Worm (Caenorhabditis elegans) whole organism, L2 larva: Measurements from ENCODE around the gene dgk-5.

Experiments used
- C34F6.9 ChIP-seq: fragments of 150-350 bp; optimal IDR thresholded peaks from 2 replicates; lab custom pipeline; 2014; ENCODE audit warnings: missing biosample characterization, missing genetic modification characterization
- F13H6.1 ChIP-seq: sonication (generic microtip); optimal IDR thresholded peaks from 2 replicates; lab custom pipeline; 2016; ENCODE audit warnings: missing genetic modification characterization, missing compliant biosample characterization
- R02D3.7 ChIP-seq: fragments of 150-350 bp; optimal IDR thresholded peaks from 2 replicates; lab custom pipeline; 2014; ENCODE audit warnings: missing biosample characterization, missing genetic modification characterization
- Y55F3AM.14 ChIP-seq: fragments of 200-800 bp; sonication (Bioruptor generic); optimal IDR thresholded peaks from 2 replicates; lab custom pipeline; 2018; ENCODE audit warnings: mild to moderate bottlenecking, missing genetic modification characterization, missing compliant biosample characterization
- ZK546.5 ChIP-seq: sonication (generic microtip); optimal IDR thresholded peaks from 2 replicates; lab custom pipeline; 2017; ENCODE audit warnings: missing biosample characterization, missing genetic modification characterization
- alr-1 ChIP-seq: fragments of 150-350 bp; optimal IDR thresholded peaks from 2 replicates; lab custom pipeline; 2014; ENCODE audit warnings: missing biosample characterization, missing genetic modification characterization
- aly-2 ChIP-seq: fragments of 150-350 bp; optimal IDR thresholded peaks from 2 replicates; lab custom pipeline; 2014; ENCODE audit warnings: missing biosample characterization, missing genetic modification characterization
- ama-1 ChIP-seq: fragments of 150-350 bp; optimal IDR thresholded peaks from 2 replicates; lab custom pipeline; 2018; ENCODE audit warnings: inconsistent platforms
- blmp-1 ChIP-seq: sonication (generic microtip); optimal IDR thresholded peaks from 2 replicates; lab custom pipeline; 2017; ENCODE audit warnings: missing genetic modification characterization, mild to moderate bottlenecking, missing compliant biosample characterization, antibody characterized with exemption, moderate library complexity; ENCODE audit not compliant: insufficient read depth
- crh-2 ChIP-seq: sonication (generic microtip); optimal IDR thresholded peaks from 2 replicates; lab custom pipeline; 2017; ENCODE audit warnings: missing biosample characterization, missing genetic modification characterization
- dmd-4 ChIP-seq: sonication (generic microtip); optimal IDR thresholded peaks from 2 replicates; lab custom pipeline; 2017; ENCODE audit warnings: missing biosample characterization, missing genetic modification characterization
- egl-27 ChIP-seq: sonication (generic microtip); optimal IDR thresholded peaks from 3 replicates; lab custom pipeline; 2017; ENCODE audit warnings: missing biosample characterization, missing genetic modification reagents, missing genetic modification characterization
- elt-1 ChIP-seq: fragments of 150-350 bp; optimal IDR thresholded peaks from 2 replicates; lab custom pipeline; 2014; ENCODE audit warnings: missing biosample characterization, missing genetic modification characterization
- elt-3 ChIP-seq: sonication (generic microtip); optimal IDR thresholded peaks from 2 replicates; lab custom pipeline; 2017; ENCODE audit warnings: missing biosample characterization, missing genetic modification characterization
- gmeb-1 ChIP-seq: fragments of 150-350 bp; optimal IDR thresholded peaks from 2 replicates; lab custom pipeline; 2014; ENCODE audit warnings: missing biosample characterization, missing genetic modification characterization
- lin-11 ChIP-seq: fragments of 150-350 bp; sonication (generic microtip); optimal IDR thresholded peaks from 2 replicates; lab custom pipeline; 2014; ENCODE audit warnings: missing biosample characterization, missing genetic modification characterization, inconsistent platforms, mixed read lengths
- lin-13 ChIP-seq: fragments of 150-350 bp; optimal IDR thresholded peaks from 2 replicates; lab custom pipeline; 2014; ENCODE audit warnings: missing biosample characterization, missing genetic modification reagents, missing genetic modification characterization
- lsy-2 ChIP-seq, 2 experiments: fragments of 150-350 bp in 1 of 2; sonication (generic microtip) in 1 of 2; optimal IDR thresholded peaks; 2 replicates each; lab custom pipeline; 2014 to 2017; ENCODE audit warnings: missing biosample characterization in 2 of 2, missing genetic modification characterization in 2 of 2
- mab-5 ChIP-seq: fragments of 150-350 bp; optimal IDR thresholded peaks from 2 replicates; lab custom pipeline; 2014; ENCODE audit warnings: missing biosample characterization, missing genetic modification characterization
- mbf-1 ChIP-seq: sonication (generic microtip); optimal IDR thresholded peaks from 2 replicates; lab custom pipeline; 2017; ENCODE audit warnings: missing biosample characterization, missing genetic modification characterization
- nhr-10 ChIP-seq: sonication (generic microtip); optimal IDR thresholded peaks from 2 replicates; lab custom pipeline; 2017; ENCODE audit warnings: missing biosample characterization, missing genetic modification characterization
- nhr-11 ChIP-seq: fragments of 150-350 bp; optimal IDR thresholded peaks from 2 replicates; lab custom pipeline; 2014; ENCODE audit warnings: missing biosample characterization, missing genetic modification characterization
- nhr-12 ChIP-seq: fragments of 150-350 bp; optimal IDR thresholded peaks from 2 replicates; lab custom pipeline; 2014; ENCODE audit warnings: missing biosample characterization, missing genetic modification characterization
- nhr-129 ChIP-seq: fragments of 150-350 bp; optimal IDR thresholded peaks from 2 replicates; lab custom pipeline; 2014; ENCODE audit warnings: missing biosample characterization, missing genetic modification characterization
- nhr-21 ChIP-seq: fragments of 150-350 bp; optimal IDR thresholded peaks from 2 replicates; lab custom pipeline; 2014; ENCODE audit warnings: missing biosample characterization, missing genetic modification characterization
- nhr-23 ChIP-seq: fragments of 150-350 bp; optimal IDR thresholded peaks from 2 replicates; lab custom pipeline; 2014; ENCODE audit warnings: missing biosample characterization, missing genetic modification reagents, missing genetic modification characterization
- nhr-237 ChIP-seq: fragments of 150-350 bp; optimal IDR thresholded peaks from 2 replicates; lab custom pipeline; 2014; ENCODE audit warnings: missing biosample characterization, missing genetic modification characterization
- nhr-25 ChIP-seq: fragments of 150-350 bp; sonication (generic microtip); optimal IDR thresholded peaks from 3 replicates; lab custom pipeline; 2014; ENCODE audit warnings: missing biosample characterization, missing genetic modification characterization
- nhr-77 ChIP-seq: fragments of 150-350 bp; optimal IDR thresholded peaks from 2 replicates; lab custom pipeline; 2014; ENCODE audit warnings: missing biosample characterization, missing genetic modification characterization
- sma-3 ChIP-seq: sonication (generic microtip); optimal IDR thresholded peaks from 2 replicates; lab custom pipeline; 2016; ENCODE audit warnings: missing genetic modification reagents, missing genetic modification characterization, missing compliant biosample characterization
- sma-9 ChIP-seq, 2 experiments: fragments of 150-350 bp in 1 of 2; sonication (generic microtip) in 1 of 2; optimal IDR thresholded peaks; 2 replicates each; lab custom pipeline; 2014 to 2016; ENCODE audit warnings: missing genetic modification characterization in 2 of 2, mild to moderate bottlenecking in 1 of 2, missing biosample characterization in 1 of 2, missing compliant biosample characterization in 1 of 2, missing genetic modification reagents in 1 of 2, moderate library complexity in 1 of 2
- snpc-4 ChIP-seq: fragments of 150-350 bp; optimal IDR thresholded peaks from 2 replicates; lab custom pipeline; 2014; ENCODE audit warnings: missing biosample characterization, missing genetic modification characterization
- unc-39 ChIP-seq: fragments of 150-350 bp; optimal IDR thresholded peaks from 2 replicates; lab custom pipeline; 2014; ENCODE audit warnings: missing biosample characterization, missing genetic modification characterization
- unc-55 ChIP-seq: fragments of 150-350 bp; sonication (generic microtip); optimal IDR thresholded peaks from 3 replicates; lab custom pipeline; 2014; ENCODE audit warnings: missing biosample characterization, missing genetic modification reagents, missing genetic modification characterization
- zag-1 ChIP-seq: fragments of 150-350 bp; optimal IDR thresholded peaks from 2 replicates; lab custom pipeline; 2014; ENCODE audit warnings: missing biosample characterization, missing genetic modification characterization
- ztf-11 ChIP-seq: sonication (generic microtip); optimal IDR thresholded peaks from 2 replicates; lab custom pipeline; 2017; ENCODE audit warnings: missing biosample characterization, missing genetic modification characterization

The dgk-5 gene

DNA sequence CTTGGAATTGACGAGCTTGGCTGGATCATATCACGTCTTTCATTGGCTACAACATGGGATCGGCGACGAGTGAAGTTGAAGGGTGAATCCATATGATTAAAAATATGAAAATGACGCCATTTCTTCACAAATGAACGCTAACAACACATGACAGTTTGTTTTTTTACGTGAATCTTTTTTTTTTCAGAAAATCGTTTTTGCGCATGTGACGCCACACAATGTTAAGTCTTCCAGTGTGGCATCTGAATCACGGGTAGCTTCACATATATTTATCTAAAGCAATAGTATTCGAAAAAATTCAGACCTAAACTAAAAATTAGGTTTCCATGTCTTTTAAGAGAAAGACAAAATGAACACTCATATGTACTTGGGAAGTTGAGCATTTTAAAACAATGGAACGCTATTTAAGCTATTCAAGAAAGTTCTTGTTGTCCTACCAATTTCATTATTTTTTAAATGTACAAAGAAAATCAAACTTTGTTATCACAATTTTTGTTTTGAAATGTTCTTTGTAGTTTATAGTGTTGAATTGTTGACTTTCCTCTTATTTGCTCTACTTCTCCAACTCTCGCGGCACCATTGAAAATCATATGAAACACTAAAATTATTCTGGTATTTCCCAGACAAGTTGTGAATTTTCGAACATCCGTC, 14.1 kb upstream of the dgk-5 start, which contains the start of the genes lido-16 and plpp-1.2:
TSS of gene lido-16 (minus strand) at position 101 of the 651 bp plus-strand sequence.
TSS of gene plpp-1.2 (plus strand) at position 601 of the 651 bp plus-strand sequence.
- TF ChIP-seq gmeb-1 (tag; lab: Kevin White, UChicago) (no peak), ZK546.5 (tag; lab: Kevin White, UChicago) (no peak), F13H6.1 (tag; lab: Kevin White, UChicago) (no peak), egl-27 (tag; lab: Kevin White, UChicago) (no peak), C34F6.9 (tag; lab: Kevin White, UChicago) (no peak), mab-5 (tag; lab: Kevin White, UChicago) (no peak), R02D3.7 (tag; lab: Kevin White, UChicago) (no peak), snpc-4 (tag; lab: Kevin White, UChicago) (no peak), ztf-11 (tag; lab: Kevin White, UChicago) (no peak), aly-2 (no peak), alr-1 (tag; lab: Kevin White, UChicago) (no peak), nhr-23 (tag; lab: Kevin White, UChicago) (no peak)

ce11 chrII:6482762-6483161, 11.9 kb upstream of the dgk-5 start:
- TF ChIP-seq aly-2 (no peak), sma-3 (no peak), nhr-25 (tag; lab: Kevin White, UChicago) (no peak), lsy-2 (tag; optimal IDR thresholded peaks at IDR 0.05; lab: Kevin White, UChicago) (no peak), C34F6.9 (tag; lab: Kevin White, UChicago) (no peak), nhr-23 (tag; lab: Kevin White, UChicago) (no peak), alr-1 (tag; lab: Kevin White, UChicago) (no peak), unc-55 (GFP tag; lab: Kevin White, UChicago) (no peak), blmp-1 (tag; lab: Kevin White, UChicago) (no peak), ztf-11 (tag; lab: Kevin White, UChicago) (no peak), zag-1 (tag; lab: Kevin White, UChicago) (no peak), Y55F3AM.14 (GFP tag; lab: Kevin White, UChicago) (no peak), nhr-11 (tag; lab: Kevin White, UChicago) (no peak), R02D3.7 (tag; lab: Kevin White, UChicago) (no peak), nhr-237 (tag; lab: Kevin White, UChicago) (no peak), snpc-4 (tag; lab: Kevin White, UChicago) (no peak), sma-9 (GFP tag; optimal IDR thresholded peaks at IDR 0.05; lab: Kevin White, UChicago) (no peak), sma-9 (tag; optimal IDR thresholded peaks at IDR 0.05; lab: Kevin White, UChicago) (no peak)
- TF ChIP-seq, all 48 proteins: peak for 0

ce11 chrII:6482102-6482501, 11.2 kb upstream of the dgk-5 start, which contains the start of gene del-10:
del-10 (minus strand) TSS chrII:6482125.
- TF ChIP-seq unc-39 (tag; lab: Kevin White, UChicago) (no peak), sma-9 (GFP tag; optimal IDR thresholded peaks at IDR 0.05; lab: Kevin White, UChicago) (peak; percentile 27), sma-9 (tag; optimal IDR thresholded peaks at IDR 0.05; lab: Kevin White, UChicago) (no peak), F13H6.1 (tag; lab: Kevin White, UChicago) (peak; percentile 0), blmp-1 (tag; lab: Kevin White, UChicago) (no peak), ama-1 (lab: Kevin White, UChicago) (no peak), mab-5 (tag; lab: Kevin White, UChicago) (no peak), snpc-4 (tag; lab: Kevin White, UChicago) (no peak), alr-1 (tag; lab: Kevin White, UChicago) (no peak), egl-27 (tag; lab: Kevin White, UChicago) (no peak)

- no peak for TF ChIP-seq nhr-12 (tag; lab: Kevin White, UChicago)
- no peak for TF ChIP-seq nhr-129 (tag; lab: Kevin White, UChicago)
- no peak for TF ChIP-seq nhr-10 (tag; lab: Kevin White, UChicago)
- TF ChIP-seq sma-3: no peak
- no peak for TF ChIP-seq elt-1
- no peak for TF ChIP-seq nhr-21 (tag; lab: Kevin White, UChicago)
- TF ChIP-seq aly-2: no peak
- TF ChIP-seq R02D3.7 (tag; lab: Kevin White, UChicago): no peak
- no peak for TF ChIP-seq lin-13 (GFP tag; lab: Kevin White, UChicago)
- no peak for TF ChIP-seq unc-55 (GFP tag; lab: Kevin White, UChicago)
- no peak for TF ChIP-seq mbf-1 (tag; lab: Kevin White, UChicago)
- TF ChIP-seq nhr-77 (tag; lab: Kevin White, UChicago): no peak
- TF ChIP-seq egl-27 (tag; lab: Kevin White, UChicago): no peak
- no peak for TF ChIP-seq gmeb-1 (tag; lab: Kevin White, UChicago)
- TF ChIP-seq crh-2: no peak
- no peak for TF ChIP-seq dmd-4 (tag; lab: Kevin White, UChicago)
- TF ChIP-seq lsy-2 (tag; optimal IDR thresholded peaks at IDR 0.05; lab: Kevin White, UChicago): no peak
- no peak for TF ChIP-seq elt-3 (tag; lab: Kevin White, UChicago)
- TF ChIP-seq ztf-11 (tag; lab: Kevin White, UChicago): no peak
- no peak for TF ChIP-seq lin-11
These were observed 5.8 kb upstream of the dgk-5 start, which contains the start of gene T28D9.4 for ce11 chrII:6476655-6477054. T28D9.4 (plus strand) TSS chrII:6476955.
